Worm (Caenorhabditis elegans) whole organism, late embryonic: ENCODE data around the gene Y55B1BR.8.
"Not testable (repeated sequence)": the region's sequence is repeated elsewhere in the genome, so short reads cannot be mapped to it uniquely, and the experiment has no call there.

Experiments
- F13H6.1 ChIP-seq: sonication (generic microtip); optimal IDR thresholded peaks from 2 replicates; lab custom pipeline; 2016; ENCODE audit warnings: missing genetic modification characterization, missing compliant biosample characterization
- K02D7.2 ChIP-seq: sonication (generic microtip); optimal IDR thresholded peaks from 2 replicates; lab custom pipeline; 2017; ENCODE audit warnings: mild to moderate bottlenecking, missing genetic modification characterization, missing compliant biosample characterization
- ama-1 ChIP-seq: fragments of 150-350 bp; optimal IDR thresholded peaks from 2 replicates; lab custom pipeline; 2014
- ceh-14 ChIP-seq: sonication (generic microtip); optimal IDR thresholded peaks from 2 replicates; lab custom pipeline; 2016; ENCODE audit warnings: missing genotype, missing genetic modification characterization, missing compliant biosample characterization
- ceh-18 ChIP-seq: sonication (generic microtip); optimal IDR thresholded peaks from 2 replicates; lab custom pipeline; 2016; ENCODE audit warnings: missing genetic modification characterization, missing compliant biosample characterization
- dve-1 ChIP-seq: sonication (generic microtip); optimal IDR thresholded peaks from 2 replicates; lab custom pipeline; 2017; ENCODE audit warnings: antibody characterized with exemption, mild to moderate bottlenecking, missing genetic modification characterization, missing compliant biosample characterization
- gmeb-2 ChIP-seq: sonication (generic microtip); optimal IDR thresholded peaks from 2 replicates; lab custom pipeline; 2016; ENCODE audit warnings: missing genetic modification characterization, inconsistent platforms, missing compliant biosample characterization
- hlh-13 ChIP-seq: fragments of 200-800 bp; sonication (Bioruptor generic); optimal IDR thresholded peaks from 2 replicates; lab custom pipeline; 2018; ENCODE audit warnings: mild to moderate bottlenecking, missing genetic modification characterization, missing compliant biosample characterization
- pag-3 ChIP-seq: sonication (generic microtip); optimal IDR thresholded peaks from 2 replicates; lab custom pipeline; 2016; ENCODE audit warnings: missing compliant biosample characterization, missing genetic modification characterization, borderline replicate concordance
- pha-4 ChIP-seq: fragments of 150-350 bp; optimal IDR thresholded peaks from 2 replicates; lab custom pipeline; 2018; ENCODE audit warnings: missing biosample characterization, missing genetic modification reagents, missing genetic modification characterization
- pros-1 ChIP-seq: fragments of 150-350 bp; optimal IDR thresholded peaks from 2 replicates; lab custom pipeline; 2014; ENCODE audit warnings: missing biosample characterization, missing genetic modification reagents, missing genetic modification characterization
- unc-86 ChIP-seq: sonication (generic microtip); optimal IDR thresholded peaks from 2 replicates; lab custom pipeline; 2016; ENCODE audit warnings: missing genetic modification characterization, missing compliant biosample characterization

DNA sequence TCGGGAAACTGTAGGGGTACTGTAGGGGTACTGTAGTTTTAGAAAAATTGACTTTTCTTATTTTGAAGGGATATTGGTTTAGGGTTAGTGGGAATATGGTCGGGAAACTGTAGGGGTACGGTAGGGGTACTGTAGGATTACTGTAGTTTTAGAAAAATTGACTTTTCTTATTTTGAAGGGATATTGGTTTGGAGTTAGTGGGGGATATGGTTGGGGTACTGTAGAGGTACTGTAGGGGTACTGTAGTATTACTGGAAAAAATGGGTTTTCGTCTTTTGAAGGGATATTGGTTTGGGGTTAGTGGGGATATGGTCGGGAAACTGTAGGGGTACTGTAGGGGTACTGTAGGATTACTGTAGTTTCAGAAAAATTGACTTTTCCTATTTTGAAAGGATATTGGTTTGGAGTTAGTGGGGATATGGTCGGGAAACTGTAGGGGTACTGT, 28.8 kb upstream of the Y55B1BR.8 start:
- TF ChIP-seq ama-1 (lab: Kevin White, UChicago); gmeb-2 (tag; lab: Kevin White, UChicago); F13H6.1 (tag; lab: Kevin White, UChicago); pag-3 (tag; lab: Kevin White, UChicago); K02D7.2 (tag; lab: Kevin White, UChicago); unc-86 (tag; lab: Kevin White, UChicago); pros-1 (tag; lab: Kevin White, UChicago); pha-4 (tag; lab: Kevin White, UChicago); ceh-18 (tag; lab: Kevin White, UChicago); dve-1 (tag; lab: Kevin White, UChicago); ceh-14 (tag; lab: Kevin White, UChicago); hlh-13 (GFP tag; lab: Kevin White, UChicago): not testable (repeated sequence)
